Worm (Caenorhabditis elegans) whole organism, early embryonic: ENCODE data around the gene C49H3.12.
A peak's percentile ranks its signal among the peaks of the same experiment; 100 is the strongest.

ENCODE experiments used
- B0310.2 ChIP-seq: sonication (generic microtip); optimal IDR thresholded peaks from 2 replicates; lab custom pipeline; 2016; ENCODE audit warnings: mild to moderate bottlenecking, missing genetic modification characterization, missing compliant biosample characterization
- F13C5.2 ChIP-seq: sonication (generic microtip); optimal IDR thresholded peaks from 2 replicates; lab custom pipeline; 2017; ENCODE audit warnings: mild to moderate bottlenecking, missing genetic modification characterization, inconsistent platforms, missing compliant biosample characterization
- aly-1 ChIP-seq: sonication (generic microtip); optimal IDR thresholded peaks from 2 replicates; lab custom pipeline; 2016; ENCODE audit warnings: missing genetic modification characterization, missing compliant biosample characterization
- ama-1 ChIP-seq: fragments of 150-350 bp; optimal IDR thresholded peaks from 2 replicates; lab custom pipeline; 2014
- ceh-13 ChIP-seq: fragments of 200-800 bp; sonication (Bioruptor generic); optimal IDR thresholded peaks from 2 replicates; lab custom pipeline; 2018; ENCODE audit warnings: mild to moderate bottlenecking, missing genetic modification characterization, missing compliant biosample characterization
- ceh-36 ChIP-seq: sonication (generic microtip); optimal IDR thresholded peaks from 2 replicates; lab custom pipeline; 2016; ENCODE audit warnings: missing genetic modification characterization, inconsistent platforms, missing compliant biosample characterization
- ets-7 ChIP-seq: sonication (generic microtip); optimal IDR thresholded peaks from 2 replicates; lab custom pipeline; 2016; ENCODE audit warnings: missing genotype, missing genetic modification characterization, missing compliant biosample characterization
- flt-1 ChIP-seq: fragments of 200-800 bp; sonication (Bioruptor generic); IDR thresholded peaks from 2 replicates; pipeline ENCODE4 v1.3.6; 2022; ENCODE audit warnings: missing genetic modification characterization, missing compliant biosample characterization
- hmbx-1 ChIP-seq: sonication (generic microtip); optimal IDR thresholded peaks from 2 replicates; lab custom pipeline; 2016; ENCODE audit warnings: mild to moderate bottlenecking, missing genetic modification characterization, missing compliant biosample characterization
- hmg-4 ChIP-seq: fragments of 200-800 bp; sonication (Bioruptor generic); optimal IDR thresholded peaks from 2 replicates; lab custom pipeline; 2018; ENCODE audit warnings: mild to moderate bottlenecking, missing genetic modification characterization, missing compliant biosample characterization
- hnd-1 ChIP-seq: sonication (generic microtip); optimal IDR thresholded peaks from 2 replicates; lab custom pipeline; 2016; ENCODE audit warnings: missing genetic modification characterization, missing compliant biosample characterization
- pes-1 ChIP-seq: fragments of 200-800 bp; sonication (Bioruptor generic); IDR thresholded peaks from 2 replicates; pipeline ENCODE4 v1.3.6; 2022; ENCODE audit warnings: missing genetic modification reagents, missing genetic modification characterization, missing compliant biosample characterization
- scrt-1 ChIP-seq: fragments of 200-800 bp; sonication (Bioruptor generic); IDR thresholded peaks from 2 replicates; pipeline ENCODE4 v1.3.6; 2022; ENCODE audit warnings: missing genetic modification characterization, missing compliant biosample characterization
- sea-1 ChIP-seq: fragments of 200-800 bp; sonication (Bioruptor generic); conservative IDR thresholded peaks from 2 replicates; pipeline ENCODE4 v1.3.6; 2022; ENCODE audit warnings: missing genetic modification characterization, missing compliant biosample characterization
- tbx-11 ChIP-seq: fragments of 200-800 bp; sonication (Bioruptor generic); IDR thresholded peaks from 2 replicates; pipeline ENCODE4 v1.3.6; 2022; ENCODE audit warnings: missing genetic modification characterization, missing compliant biosample characterization
- tbx-37 ChIP-seq: fragments of 200-800 bp; sonication (Bioruptor generic); conservative IDR thresholded peaks from 2 replicates; pipeline ENCODE4 v1.3.6; 2022; ENCODE audit warnings: missing genetic modification reagents, missing genetic modification characterization, missing compliant biosample characterization
- tra-4 ChIP-seq: sonication (generic microtip); optimal IDR thresholded peaks from 2 replicates; lab custom pipeline; 2017; ENCODE audit warnings: missing genetic modification characterization, missing compliant biosample characterization

C49H3.12 gene

DNA sequence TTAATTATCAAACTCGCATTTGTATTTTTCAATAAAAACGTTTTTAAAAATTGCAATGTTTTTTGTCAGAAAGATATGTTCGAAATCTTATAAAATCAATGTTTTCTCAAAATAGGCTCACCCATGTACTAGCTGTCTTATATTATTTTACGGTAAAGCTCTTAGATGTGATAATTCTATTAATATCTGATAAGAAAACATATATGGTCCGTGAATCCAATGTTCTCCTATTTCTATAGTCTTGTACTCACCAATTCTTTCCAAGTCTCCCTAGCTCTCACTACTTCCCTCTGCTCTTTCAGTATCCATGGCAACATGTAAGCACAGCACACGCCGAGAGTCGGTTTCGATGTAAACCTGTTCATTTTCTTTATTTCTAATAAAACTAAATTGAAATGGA, 6.6 kb upstream of the C49H3.12 start, which contains the start of gene bbs-2:
Gene bbs-2 (plus strand): TSS at position 301 of the 400 bp plus-strand sequence.
- TF ChIP-seq hnd-1 (no peak), hmbx-1 (tag; lab: Kevin White, UChicago) (no peak), ceh-36 (no peak), tbx-11 (no peak), ceh-13 (GFP tag; lab: Kevin White, UChicago) (no peak), pes-1 (GFP tag; lab: Robert Waterston, UW) (no peak), F13C5.2 (no peak), sea-1 (GFP tag; lab: Robert Waterston, UW) (no peak), tra-4 (tag; lab: Kevin White, UChicago) (no peak), scrt-1 (GFP tag; lab: Robert Waterston, UW) (no peak), flt-1 (GFP tag; lab: Robert Waterston, UW) (no peak), hmg-4 (GFP tag; lab: Kevin White, UChicago) (no peak)

DNA sequence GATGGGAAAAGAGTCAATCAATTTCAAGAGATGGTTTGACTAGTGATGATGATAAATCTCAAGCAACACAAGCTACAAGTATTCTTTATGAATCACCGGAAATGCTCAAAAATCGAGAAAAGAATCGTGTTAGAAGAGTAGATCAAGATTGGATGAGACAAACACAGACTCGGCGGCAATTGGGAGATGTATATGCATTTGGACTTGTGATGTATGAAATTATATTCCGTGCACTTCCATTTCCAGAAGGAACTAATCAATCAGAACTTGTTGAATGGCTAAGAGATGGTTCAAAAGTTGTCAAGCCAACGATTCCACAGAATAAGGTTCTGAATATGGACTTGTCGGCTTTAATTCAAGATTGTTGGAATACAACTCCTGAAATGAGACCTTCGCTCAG, 4.8 kb upstream of the C49H3.12 start:
- TF ChIP-seq pes-1 (GFP tag; lab: Robert Waterston, UW): no peak
- no peak for TF ChIP-seq sea-1 (GFP tag; lab: Robert Waterston, UW)
- TF ChIP-seq tra-4 (tag; lab: Kevin White, UChicago): no peak
- TF ChIP-seq hnd-1: no peak
- no peak for TF ChIP-seq flt-1 (GFP tag; lab: Robert Waterston, UW)
- no peak for TF ChIP-seq scrt-1 (GFP tag; lab: Robert Waterston, UW)
- no peak for TF ChIP-seq hmbx-1 (tag; lab: Kevin White, UChicago)
- no peak for TF ChIP-seq ama-1
- TF ChIP-seq tbx-11: no peak

DNA sequence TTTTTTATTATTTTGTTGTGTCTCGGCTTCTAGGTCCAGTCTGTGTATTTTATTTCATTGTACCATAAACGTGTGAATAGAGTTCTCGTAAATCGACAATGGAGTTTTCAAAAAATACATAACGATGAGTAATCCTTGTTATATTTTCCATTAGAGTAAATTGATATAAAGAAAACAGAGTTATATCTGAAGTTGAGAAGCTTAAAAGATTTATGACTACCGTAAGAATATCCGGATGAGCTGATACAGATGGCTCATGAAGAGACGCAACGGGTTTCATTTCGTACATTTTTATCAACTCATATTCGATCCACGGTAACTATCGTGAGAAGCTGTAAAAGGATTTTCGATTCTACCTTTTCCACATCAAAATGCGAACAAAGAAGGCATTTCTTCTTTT, 734 bp upstream of the C49H3.12 start, which contains the start of gene gcy-8:
Gene gcy-8 (plus strand): TSS at position 301 of the 400 bp plus-strand sequence.
- TF ChIP-seq tbx-37 (GFP tag; lab: Robert Waterston, UW) (no peak), aly-1 (no peak), ceh-13 (GFP tag; lab: Kevin White, UChicago) (no peak), tbx-11 (no peak), ets-7 (tag; lab: Kevin White, UChicago) (no peak), B0310.2 (tag; lab: Kevin White, UChicago) (no peak), tra-4 (tag; lab: Kevin White, UChicago) (no peak), scrt-1 (GFP tag; lab: Robert Waterston, UW) (no peak), ceh-36 (no peak), sea-1 (GFP tag; lab: Robert Waterston, UW) (no peak), pes-1 (GFP tag; lab: Robert Waterston, UW) (no peak), F13C5.2 (no peak), hmg-4 (GFP tag; lab: Kevin White, UChicago) (no peak), hmbx-1 (tag; lab: Kevin White, UChicago) (no peak)

DNA sequence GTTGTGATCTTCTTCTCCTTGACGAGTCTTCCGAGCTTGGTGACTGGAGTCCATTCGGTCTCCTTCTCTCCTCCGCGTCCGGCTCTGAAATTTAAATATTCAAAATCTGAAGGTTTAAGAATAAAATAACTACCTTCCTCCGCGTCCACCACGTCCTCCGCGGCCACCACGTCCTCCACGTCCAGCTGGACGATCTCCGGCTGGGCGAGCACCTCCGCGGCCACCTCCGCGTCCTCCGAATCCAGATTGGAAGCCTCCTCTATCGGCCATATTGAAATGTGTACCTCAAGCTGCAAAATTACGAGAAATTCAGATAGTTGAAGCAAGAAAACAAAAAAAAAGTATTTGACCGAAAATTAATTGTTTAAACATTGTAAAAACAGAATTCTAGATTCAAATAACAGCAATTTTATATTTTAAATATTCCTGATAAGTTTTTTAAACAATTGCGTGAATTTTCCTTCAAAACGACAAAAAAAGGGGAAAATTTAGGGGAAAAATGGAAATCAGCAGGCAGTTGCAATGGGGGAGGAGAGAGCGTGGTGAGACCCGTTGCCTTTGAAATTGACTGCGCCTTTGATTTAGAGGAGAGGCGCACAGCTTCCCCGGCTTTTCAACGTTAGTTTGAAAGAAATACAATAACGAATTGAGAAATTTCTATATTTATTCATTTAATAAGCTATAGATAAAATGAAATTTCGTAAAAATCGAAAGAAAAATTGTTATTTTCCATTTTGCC, 847 bp downstream of the C49H3.12 start, which contains the start of gene rps-2:
Gene rps-2 (minus strand): TSS at position 290 of the 739 bp plus-strand sequence.
- no peak for TF ChIP-seq hnd-1
- no peak for TF ChIP-seq hmg-4 (GFP tag; lab: Kevin White, UChicago)
- no peak for TF ChIP-seq tra-4 (tag; lab: Kevin White, UChicago)
- TF ChIP-seq scrt-1 (GFP tag; lab: Robert Waterston, UW): no peak
- no peak for TF ChIP-seq pes-1 (GFP tag; lab: Robert Waterston, UW)
- no peak for TF ChIP-seq tbx-37 (GFP tag; lab: Robert Waterston, UW)
- TF ChIP-seq ceh-13 (GFP tag; lab: Kevin White, UChicago): no peak
- TF ChIP-seq ceh-36: no peak
- peak; percentile 35 for TF ChIP-seq F13C5.2
- TF ChIP-seq tbx-11: peak; percentile 8; the same call in 1 of the 2 replicates
- no peak for TF ChIP-seq sea-1 (GFP tag; lab: Robert Waterston, UW)

DNA sequence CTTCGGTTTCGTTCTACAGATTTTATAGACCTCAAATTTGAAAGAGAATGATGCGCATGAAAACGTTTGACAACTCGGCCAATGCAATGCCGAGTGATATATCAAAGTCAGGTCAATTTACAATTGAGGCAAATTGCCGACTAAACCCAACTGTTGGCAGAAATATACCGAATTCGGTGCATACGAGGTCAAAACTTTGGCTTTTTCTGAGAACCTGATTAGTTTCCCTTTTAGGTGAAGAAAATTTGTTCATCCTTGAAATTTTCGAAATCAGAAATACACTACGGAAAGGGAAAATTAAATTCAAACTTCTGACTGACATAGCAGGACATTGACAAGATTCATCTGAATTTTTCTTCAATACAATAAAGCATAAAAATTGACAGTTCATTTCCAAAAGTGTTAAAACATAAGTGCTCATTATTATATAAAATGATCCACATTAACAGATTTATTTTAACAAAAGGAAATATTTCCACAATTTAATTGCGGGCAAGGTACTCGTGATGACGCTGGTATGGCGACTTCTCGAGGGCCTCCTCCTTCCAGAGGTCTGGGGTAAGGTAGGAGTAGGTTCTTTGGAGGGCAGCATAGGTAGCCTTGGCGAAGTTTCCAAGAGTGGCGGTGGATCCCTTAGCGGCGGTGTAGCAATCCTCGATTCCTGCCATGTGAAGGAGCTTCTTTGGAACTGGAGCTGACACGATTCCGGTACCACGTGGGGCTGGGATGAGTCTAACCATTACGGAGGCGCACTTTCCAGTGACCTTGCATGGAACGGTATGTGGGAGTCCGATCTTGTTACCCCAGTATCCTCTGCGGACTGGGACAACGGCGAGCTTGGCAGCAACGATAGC, 1.9 kb downstream of the C49H3.12 start:
- no peak for TF ChIP-seq hmbx-1 (tag; lab: Kevin White, UChicago)
- TF ChIP-seq B0310.2 (tag; lab: Kevin White, UChicago): no peak
- TF ChIP-seq hnd-1: no peak
- no peak for TF ChIP-seq sea-1 (GFP tag; lab: Robert Waterston, UW)
- no peak for TF ChIP-seq ets-7 (tag; lab: Kevin White, UChicago)
- TF ChIP-seq ceh-13 (GFP tag; lab: Kevin White, UChicago): no peak
- no peak for TF ChIP-seq tbx-11
- no peak for TF ChIP-seq tbx-37 (GFP tag; lab: Robert Waterston, UW)
- no peak for TF ChIP-seq pes-1 (GFP tag; lab: Robert Waterston, UW)
- no peak for TF ChIP-seq aly-1
- no peak for TF ChIP-seq tra-4 (tag; lab: Kevin White, UChicago)
- no peak for TF ChIP-seq ceh-36

DNA sequence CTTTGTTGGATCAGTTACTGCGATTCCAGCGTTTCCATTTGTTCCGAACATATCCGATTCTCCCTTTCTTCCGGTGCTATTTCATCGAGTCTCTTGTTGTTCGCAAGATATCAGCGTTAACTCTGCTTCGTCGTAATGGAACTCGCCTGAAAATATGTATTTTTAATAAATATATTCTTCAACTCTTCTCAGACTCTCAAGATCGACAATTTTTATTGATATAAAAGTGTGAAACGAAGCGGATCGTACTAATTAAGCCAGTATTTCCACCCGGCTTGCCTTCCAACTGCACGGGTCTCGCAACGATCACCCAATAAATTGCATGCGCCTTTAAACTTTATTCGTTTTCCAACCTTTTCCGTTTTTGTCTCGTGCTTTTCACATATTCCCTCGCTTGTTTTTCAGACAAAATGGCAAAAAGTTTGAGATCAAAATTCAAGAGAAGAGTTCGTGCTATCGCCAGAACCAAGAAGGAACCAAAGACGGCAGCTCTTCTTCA, 3.1 kb downstream of the C49H3.12 start, which contains the start of the genes xpo-3 and C49H3.3:
Gene xpo-3 (minus strand): TSS at position 51 of the 499 bp plus-strand sequence.
Gene C49H3.3 (plus strand): TSS at position 369 of the 499 bp plus-strand sequence.
- TF ChIP-seq hmbx-1 (tag; lab: Kevin White, UChicago): no peak

DNA sequence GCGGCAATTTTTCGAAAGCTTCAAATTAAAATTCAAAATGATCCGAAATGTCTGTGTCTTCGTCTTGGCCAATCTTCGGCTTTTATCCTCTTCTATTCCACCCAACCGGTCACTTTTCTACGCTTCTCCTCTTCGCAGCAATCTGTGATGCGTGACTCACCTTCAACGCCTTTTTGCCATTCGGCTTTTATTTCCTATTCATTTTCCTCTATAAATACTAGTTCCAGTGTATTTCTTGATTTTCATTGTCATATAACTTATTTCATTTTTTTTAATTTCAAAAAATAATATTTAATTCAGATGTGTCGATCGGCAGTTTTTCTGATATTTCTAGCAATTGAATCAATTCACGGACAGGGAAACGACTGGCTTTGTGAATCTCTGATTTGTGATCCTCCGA, 7.0 kb downstream of the C49H3.12 start, which contains the start of gene C49H3.16:
Gene C49H3.16 (plus strand): TSS at position 301 of the 400 bp plus-strand sequence.
- TF ChIP-seq tbx-11: no peak
- TF ChIP-seq hmbx-1 (tag; lab: Kevin White, UChicago): no peak
- TF ChIP-seq hnd-1: no peak
- no peak for TF ChIP-seq flt-1 (GFP tag; lab: Robert Waterston, UW)
- TF ChIP-seq ets-7 (tag; lab: Kevin White, UChicago): no peak
- no peak for TF ChIP-seq sea-1 (GFP tag; lab: Robert Waterston, UW)
- TF ChIP-seq B0310.2 (tag; lab: Kevin White, UChicago): no peak
- no peak for TF ChIP-seq hmg-4 (GFP tag; lab: Kevin White, UChicago)
- no peak for TF ChIP-seq scrt-1 (GFP tag; lab: Robert Waterston, UW)
- no peak for TF ChIP-seq tbx-37 (GFP tag; lab: Robert Waterston, UW)
